Worm (Caenorhabditis elegans) whole organism, L3 larva: ENCODE results near the gene tufm-1.
A peak's percentile ranks its signal among the peaks of the same experiment; 100 is the strongest.

ENCODE experiments used
- R02D3.7 ChIP-seq: fragments of 150-350 bp; optimal IDR thresholded peaks from 2 replicates; lab custom pipeline; 2014; ENCODE audit warnings: missing biosample characterization, missing genetic modification characterization
- aly-2 ChIP-seq: fragments of 150-350 bp; optimal IDR thresholded peaks from 2 replicates; lab custom pipeline; 2014; ENCODE audit warnings: missing biosample characterization, missing genetic modification characterization
- ama-1 ChIP-seq: fragments of 150-350 bp; optimal IDR thresholded peaks from 2 replicates; lab custom pipeline; 2018
- ceh-16 ChIP-seq: sonication (generic microtip); optimal IDR thresholded peaks from 2 replicates; lab custom pipeline; 2017; ENCODE audit warnings: missing biosample characterization, missing genetic modification characterization
- ceh-28 ChIP-seq: fragments of 150-350 bp; optimal IDR thresholded peaks from 2 replicates; lab custom pipeline; 2014; ENCODE audit warnings: missing biosample characterization, missing genetic modification reagents, missing genetic modification characterization
- ceh-82 ChIP-seq: fragments of 150-350 bp; optimal IDR thresholded peaks from 2 replicates; lab custom pipeline; 2014; ENCODE audit warnings: missing biosample characterization, missing genetic modification characterization
- daf-12 ChIP-seq: fragments of 150-350 bp; optimal IDR thresholded peaks from 2 replicates; lab custom pipeline; 2014; ENCODE audit warnings: missing biosample characterization, missing genetic modification reagents, missing genetic modification characterization
- egl-27 ChIP-seq: sonication (generic microtip); optimal IDR thresholded peaks from 4 replicates; lab custom pipeline; 2017; ENCODE audit warnings: missing biosample characterization, missing genetic modification reagents, missing genetic modification characterization
- egl-5 ChIP-seq: fragments of 150-350 bp; optimal IDR thresholded peaks from 2 replicates; lab custom pipeline; 2017; ENCODE audit warnings: missing biosample characterization, missing genetic modification reagents, missing genetic modification characterization, inconsistent platforms
- elt-1 ChIP-seq: fragments of 150-350 bp; optimal IDR thresholded peaks from 2 replicates; lab custom pipeline; 2014; ENCODE audit warnings: missing biosample characterization, missing genetic modification characterization
- elt-2 ChIP-seq: sonication (generic microtip); optimal IDR thresholded peaks from 2 replicates; lab custom pipeline; 2016; ENCODE audit warnings: missing genetic modification reagents, mild to moderate bottlenecking, missing genetic modification characterization, missing compliant biosample characterization
- elt-3 ChIP-seq, 3 experiments: fragments of 150-350 bp in 1 of 3; sonication (generic microtip) in 2 of 3; optimal IDR thresholded peaks; 2 replicates in 2 of 3; 4 replicates in 1 of 3; lab custom pipeline; 2014 to 2017; ENCODE audit warnings: missing biosample characterization in 3 of 3, missing genetic modification characterization in 3 of 3
- eor-1 ChIP-seq, 2 experiments: fragments of 150-350 bp; optimal IDR thresholded peaks; 2 replicates each; lab custom pipeline; 2014 to 2018; ENCODE audit warnings: missing biosample characterization in 2 of 2, missing genetic modification characterization in 2 of 2
- fkh-2 ChIP-seq: fragments of 150-350 bp; optimal IDR thresholded peaks from 2 replicates; lab custom pipeline; 2014; ENCODE audit warnings: missing biosample characterization, missing genetic modification reagents, missing genetic modification characterization
- fos-1 ChIP-seq: fragments of 150-350 bp; optimal IDR thresholded peaks from 2 replicates; lab custom pipeline; 2014; ENCODE audit warnings: missing biosample characterization, missing genetic modification characterization
- hmg-11 ChIP-seq: sonication (generic microtip); optimal IDR thresholded peaks from 2 replicates; lab custom pipeline; 2016; ENCODE audit warnings: missing genetic modification characterization, missing compliant biosample characterization
- lin-15B ChIP-seq: fragments of 150-350 bp; optimal IDR thresholded peaks from 2 replicates; lab custom pipeline; 2014; ENCODE audit warnings: missing biosample characterization, missing genetic modification characterization
- lsy-12 ChIP-seq: sonication (generic microtip); optimal IDR thresholded peaks from 2 replicates; lab custom pipeline; 2016; ENCODE audit warnings: mild to moderate bottlenecking, missing genetic modification characterization, missing compliant biosample characterization
- mdl-1 ChIP-seq: fragments of 150-350 bp; optimal IDR thresholded peaks from 2 replicates; lab custom pipeline; 2014; ENCODE audit warnings: missing biosample characterization, missing genetic modification characterization
- mml-1 ChIP-seq: fragments of 150-350 bp; sonication (generic microtip); optimal IDR thresholded peaks from 3 replicates; lab custom pipeline; 2014; ENCODE audit warnings: missing biosample characterization, missing genetic modification characterization
- nfya-1 ChIP-seq: sonication (generic microtip); optimal IDR thresholded peaks from 2 replicates; lab custom pipeline; 2017; ENCODE audit warnings: missing genetic modification characterization, mild to moderate bottlenecking, missing compliant biosample characterization, antibody characterized with exemption, moderate library complexity; ENCODE audit not compliant: insufficient read depth
- nhr-12 ChIP-seq: fragments of 150-350 bp; optimal IDR thresholded peaks from 2 replicates; lab custom pipeline; 2014; ENCODE audit warnings: missing biosample characterization, missing genetic modification characterization
- nhr-23 ChIP-seq: fragments of 150-350 bp; optimal IDR thresholded peaks from 2 replicates; lab custom pipeline; 2014; ENCODE audit warnings: missing biosample characterization, missing genetic modification reagents, missing genetic modification characterization
- nhr-237 ChIP-seq: fragments of 150-350 bp; optimal IDR thresholded peaks from 2 replicates; lab custom pipeline; 2014; ENCODE audit warnings: missing biosample characterization, missing genetic modification characterization
- nhr-25 ChIP-seq: sonication (generic microtip); optimal IDR thresholded peaks from 2 replicates; lab custom pipeline; 2017; ENCODE audit warnings: missing biosample characterization, missing genetic modification characterization
- nhr-28 ChIP-seq: fragments of 150-350 bp; optimal IDR thresholded peaks from 2 replicates; lab custom pipeline; 2014; ENCODE audit warnings: missing biosample characterization, missing genetic modification characterization
- nhr-43 ChIP-seq: sonication (generic microtip); optimal IDR thresholded peaks from 2 replicates; lab custom pipeline; 2016; ENCODE audit warnings: mild to moderate bottlenecking, missing genetic modification characterization, missing compliant biosample characterization; ENCODE audit not compliant: poor library complexity, severe bottlenecking
- nhr-67 ChIP-seq: fragments of 150-350 bp; optimal IDR thresholded peaks from 2 replicates; lab custom pipeline; 2014; ENCODE audit warnings: missing biosample characterization, missing genetic modification characterization
- nhr-76 ChIP-seq: fragments of 150-350 bp; sonication (generic microtip); optimal IDR thresholded peaks from 5 replicates; lab custom pipeline; 2014; ENCODE audit warnings: missing biosample characterization, missing genetic modification characterization
- nhr-77 ChIP-seq: fragments of 150-350 bp; optimal IDR thresholded peaks from 2 replicates; lab custom pipeline; 2014; ENCODE audit warnings: missing biosample characterization, missing genetic modification characterization
- pha-4 ChIP-seq: fragments of 150-350 bp; optimal IDR thresholded peaks from 2 replicates; lab custom pipeline; 2014; ENCODE audit warnings: missing biosample characterization, missing genetic modification reagents, missing genetic modification characterization
- pqm-1 ChIP-seq: fragments of 150-350 bp; optimal IDR thresholded peaks from 2 replicates; lab custom pipeline; 2017; ENCODE audit warnings: missing biosample characterization, missing genetic modification characterization, inconsistent platforms
- sea-2 ChIP-seq: fragments of 150-350 bp; sonication (generic microtip); optimal IDR thresholded peaks from 4 replicates; lab custom pipeline; 2014; ENCODE audit warnings: missing biosample characterization, missing genetic modification reagents, missing genetic modification characterization
- tbx-2 ChIP-seq: sonication (generic microtip); optimal IDR thresholded peaks from 2 replicates; lab custom pipeline; 2016; ENCODE audit warnings: mild to moderate bottlenecking, missing genetic modification characterization, missing compliant biosample characterization
- ztf-11 ChIP-seq: fragments of 150-350 bp; optimal IDR thresholded peaks from 2 replicates; lab custom pipeline; 2014; ENCODE audit warnings: missing biosample characterization, missing genetic modification characterization
- ztf-4 ChIP-seq: fragments of 150-350 bp; optimal IDR thresholded peaks from 2 replicates; lab custom pipeline; 2014; ENCODE audit warnings: missing biosample characterization, missing genetic modification characterization

Gene tufm-1

DNA sequence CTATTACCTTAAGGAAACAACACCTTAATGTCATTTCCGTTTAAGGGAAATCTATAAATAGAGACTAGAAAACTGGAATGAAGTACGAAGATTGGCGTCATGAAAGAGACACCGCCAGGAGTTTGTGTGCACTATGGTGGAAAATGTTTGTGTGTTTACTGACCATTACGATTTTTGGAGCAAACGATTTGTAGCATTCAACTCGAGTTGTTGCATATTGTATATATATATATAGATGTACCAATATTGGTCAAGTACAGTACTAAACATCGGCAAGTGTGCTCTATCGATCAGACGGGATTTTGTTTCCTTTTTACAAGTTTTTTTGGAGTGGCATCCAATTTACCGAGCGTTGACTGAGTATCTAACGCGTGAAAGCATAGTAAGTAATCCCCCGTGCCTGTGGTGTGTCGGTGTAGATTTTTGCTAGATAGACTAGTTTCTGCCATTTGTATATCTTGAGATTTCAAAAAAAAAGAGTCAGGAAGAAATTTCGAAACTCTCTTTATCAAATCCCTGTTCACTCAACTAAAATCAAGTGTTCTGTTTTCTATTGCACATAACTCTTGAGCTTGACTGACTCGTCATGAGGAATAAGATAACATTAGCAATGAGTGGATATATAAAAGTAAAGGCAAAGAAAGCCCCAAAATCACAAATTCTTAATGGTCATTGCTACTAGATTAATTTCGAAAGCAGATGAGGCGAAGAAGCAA is 12.8 kb downstream of the tufm-1 start, which contains the start of the genes twk-45 and Y71H2AM.25:
TSS of gene twk-45 (minus strand) at position 101 of the 716 bp plus-strand sequence.
TSS of gene Y71H2AM.25 (plus strand) at position 666 of the 716 bp plus-strand sequence.
- TF ChIP-seq ceh-28 (tag; lab: Kevin White, UChicago) (no peak), ceh-82 (tag; lab: Kevin White, UChicago) (no peak), nhr-237 (no peak), eor-1 (tag; optimal IDR thresholded peaks at IDR 0.05; lab: Kevin White, UChicago) (no peak), nhr-28 (tag; lab: Kevin White, UChicago) (no peak), hmg-11 (tag; lab: Kevin White, UChicago) (no peak), nhr-25 (tag; lab: Kevin White, UChicago) (no peak)

DNA sequence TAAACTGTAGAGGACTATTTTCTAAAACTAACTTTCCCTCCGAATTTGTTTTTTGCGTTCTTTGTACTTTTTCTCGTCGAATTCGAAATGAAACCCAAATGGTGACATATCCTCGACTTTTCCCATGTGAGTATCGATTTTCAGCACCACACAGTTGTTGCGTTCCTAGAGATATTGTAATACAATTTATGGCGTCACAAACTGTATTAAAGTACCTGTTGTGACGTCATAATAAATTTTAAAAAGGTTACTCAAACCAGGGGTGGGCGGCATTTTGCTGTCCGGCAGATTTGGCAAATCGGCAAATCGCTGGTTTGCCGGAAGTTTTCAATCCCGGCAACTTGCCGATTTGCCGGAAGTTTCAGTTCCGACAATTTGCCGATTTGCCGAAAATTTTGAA is 14.0 kb downstream of the tufm-1 start:
- TF ChIP-seq mdl-1 (tag; lab: Kevin White, UChicago) (no peak), fkh-2 (tag; lab: Kevin White, UChicago) (no peak), elt-3 (tag; optimal IDR thresholded peaks at IDR 0.05; lab: Kevin White, UChicago) (no peak), nhr-67 (tag; lab: Kevin White, UChicago) (no peak)

DNA sequence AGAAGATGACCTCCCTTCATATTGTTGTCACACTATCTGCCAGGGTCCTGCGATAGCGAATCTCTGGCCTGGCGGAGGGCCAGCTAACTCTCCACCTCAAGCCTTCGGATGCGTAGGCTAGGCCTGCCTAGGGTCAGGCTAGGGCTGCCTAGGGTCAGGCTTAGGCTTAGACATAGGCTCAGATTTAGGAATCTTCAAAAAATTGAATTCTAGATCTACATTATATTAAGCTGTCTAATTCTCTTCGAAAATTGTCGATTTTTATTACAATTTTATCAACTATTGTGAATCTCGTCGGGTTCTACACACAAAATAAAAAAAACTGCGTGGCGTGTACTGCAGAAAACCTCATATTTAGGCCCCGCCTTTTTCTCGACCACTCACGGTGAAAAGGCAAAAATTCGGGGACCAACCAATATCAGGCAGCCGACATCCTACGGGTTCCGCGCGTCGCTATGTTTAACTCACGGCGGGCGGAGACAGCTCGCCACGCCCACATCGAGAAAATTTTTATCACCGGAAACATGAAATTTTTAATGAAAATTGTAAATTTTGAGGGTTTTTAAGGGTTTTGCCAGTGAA is 19.2 kb downstream of the tufm-1 start:
- no peak for TF ChIP-seq lsy-12
- no peak for TF ChIP-seq nhr-76 (tag; lab: Kevin White, UChicago)

DNA sequence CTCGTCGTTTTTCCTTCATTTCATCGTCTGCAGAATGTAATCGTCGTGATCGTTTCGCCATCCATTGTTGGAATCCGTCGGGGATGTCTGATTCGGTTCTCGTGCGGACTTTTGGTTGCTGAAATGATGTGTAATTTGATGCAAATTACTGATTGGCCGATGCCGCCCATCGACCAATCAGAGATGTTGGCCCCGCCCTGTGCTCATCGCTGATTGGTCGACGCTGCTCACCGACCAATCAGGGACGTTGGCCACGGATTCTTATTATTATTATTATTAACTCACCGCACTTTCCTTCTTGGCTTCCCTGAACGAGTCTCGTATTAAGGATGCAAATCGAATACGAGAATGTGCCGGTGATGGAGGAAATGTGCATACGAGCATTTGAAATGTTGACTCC is 20.7 kb downstream of the tufm-1 start:
- TF ChIP-seq pqm-1 = no peak
- TF ChIP-seq lin-15B (tag; lab: Kevin White, UChicago) = no peak
- no peak for TF ChIP-seq nhr-23 (tag; lab: Kevin White, UChicago)
- TF ChIP-seq nfya-1 = peak; percentile 95

DNA sequence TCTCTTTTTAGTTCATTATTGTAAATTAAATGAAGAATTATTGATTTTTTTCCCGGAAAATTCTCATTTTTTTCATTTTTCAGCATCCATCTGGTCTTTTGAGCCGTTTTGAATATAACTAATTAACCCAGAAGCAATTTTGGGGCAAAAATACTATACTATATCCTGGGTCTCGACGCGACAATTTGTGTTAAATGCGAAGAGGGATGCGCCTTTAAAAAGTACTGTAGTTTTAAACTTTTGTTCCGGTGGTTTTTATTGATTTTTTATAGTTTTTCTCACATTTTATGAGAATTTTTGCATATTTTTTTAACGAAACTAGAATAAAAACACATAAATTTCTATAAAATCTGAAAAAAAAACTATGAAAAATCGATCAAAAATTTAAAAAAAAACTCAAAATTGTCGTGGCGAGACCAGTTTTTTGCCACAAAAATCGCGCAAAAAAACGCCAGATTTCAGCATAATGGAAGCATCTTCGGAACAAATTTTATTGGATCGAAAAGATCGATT is 26.7 kb downstream of the tufm-1 start, which contains the start of gene tbcc-1:
TSS of gene tbcc-1 (plus strand) at position 463 of the 513 bp plus-strand sequence.
- TF ChIP-seq elt-1 (tag; lab: Kevin White, UChicago) (no peak), fos-1 (no peak), R02D3.7 (tag; lab: Kevin White, UChicago) (no peak), egl-27 (tag; lab: Kevin White, UChicago) (no peak), daf-12 (tag; lab: Kevin White, UChicago) (no peak), nhr-12 (tag; lab: Kevin White, UChicago) (no peak), nfya-1 (no peak), sea-2 (GFP tag; lab: Kevin White, UChicago) (no peak), ztf-11 (tag; lab: Kevin White, UChicago) (no peak), nhr-237 (no peak), nhr-25 (tag; lab: Kevin White, UChicago) (no peak)
- TF ChIP-seq, all 47 proteins: peak for 0

DNA sequence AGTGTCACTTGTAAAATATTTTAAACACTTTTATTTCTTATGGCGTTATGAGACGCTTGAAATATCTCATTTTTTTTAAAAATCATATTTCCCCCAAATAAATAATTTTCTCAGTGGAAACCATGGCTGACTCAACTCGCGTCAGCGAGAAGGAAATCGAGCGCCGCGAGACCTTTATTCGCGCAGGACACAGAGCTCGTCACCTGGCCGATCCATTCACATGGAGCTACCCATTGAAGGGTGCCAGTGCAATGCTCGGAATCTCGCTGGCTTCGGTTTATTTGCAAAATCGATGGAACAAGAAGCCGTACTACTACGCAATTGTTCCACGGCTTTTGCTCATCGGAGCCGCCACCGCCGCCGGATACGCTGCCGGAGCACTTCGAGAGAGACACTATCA is 28.0 kb downstream of the tufm-1 start, which contains the start of gene nduc-2:
TSS of gene nduc-2 (plus strand) at position 113 of the 400 bp plus-strand sequence.
- TF ChIP-seq elt-3 (tag; optimal IDR thresholded peaks at IDR 0.05; lab: Kevin White, UChicago) (no peak), ama-1 (lab: Kevin White, UChicago) (peak; percentile 73), nhr-76 (tag; lab: Kevin White, UChicago) (no peak), tbx-2 (tag; lab: Kevin White, UChicago) (no peak)
- TF ChIP-seq, all 47 proteins: peak for 1

DNA sequence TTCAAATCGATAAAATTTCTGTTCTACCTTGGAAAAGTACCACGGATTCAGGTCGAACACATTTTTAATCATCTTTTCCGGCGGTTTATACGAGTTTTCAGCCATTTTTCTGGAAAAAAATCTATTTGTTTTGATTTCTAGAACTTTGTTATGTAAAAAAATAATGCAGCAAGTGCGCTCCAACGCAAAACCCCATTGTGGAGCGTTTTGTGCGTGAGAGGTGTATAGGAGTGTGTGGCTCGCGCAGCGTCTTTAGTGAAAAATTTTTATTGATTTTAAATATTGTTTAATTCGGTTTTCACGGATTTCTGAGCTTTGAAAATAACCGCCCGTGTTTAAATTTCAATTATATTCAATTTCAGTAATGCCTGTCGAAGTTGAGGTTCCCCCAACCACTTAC is 28.9 kb downstream of the tufm-1 start, which contains the start of gene Y71H2AM.20:
TSS of gene Y71H2AM.20 (minus strand) at position 109 of the 400 bp plus-strand sequence.
- TF ChIP-seq egl-27 (tag; lab: Kevin White, UChicago) (peak; percentile 81), elt-3 (tag; optimal IDR thresholded peaks at IDR 0.05; lab: Kevin White, UChicago) (peak in 2 of 3 experiments; percentile 35 to 44), lsy-12 (peak; percentile 91), lin-15B (tag; lab: Kevin White, UChicago) (peak; percentile 100), pha-4 (peak; percentile 100), ceh-82 (tag; lab: Kevin White, UChicago) (peak; percentile 56), ceh-16 (no peak), nhr-43 (tag; lab: Kevin White, UChicago) (peak; percentile 68), nhr-23 (tag; lab: Kevin White, UChicago) (peak; percentile 97), sea-2 (GFP tag; lab: Kevin White, UChicago) (no peak), tbx-2 (tag; lab: Kevin White, UChicago) (peak; percentile 76), aly-2 (tag; lab: Kevin White, UChicago) (no peak), daf-12 (tag; lab: Kevin White, UChicago) (no peak), elt-2 (peak; percentile 82), nhr-77 (tag; lab: Kevin White, UChicago) (peak; percentile 72), pqm-1 (peak; percentile 81), nhr-237 (no peak), egl-5 (tag; lab: Kevin White, UChicago) (peak; percentile 82), nhr-28 (tag; lab: Kevin White, UChicago) (no peak), ztf-4 (tag; lab: Kevin White, UChicago) (peak; percentile 75), elt-1 (tag; lab: Kevin White, UChicago) (peak; percentile 51), nhr-76 (tag; lab: Kevin White, UChicago) (peak; percentile 60), fos-1 (peak; percentile 90), mml-1 (tag; lab: Kevin White, UChicago) (no peak)
